Fruit fly (Drosophila melanogaster) whole organism, embryonic: ENCODE results near the gene CG1764.

ENCODE experiments used
- Antp ChIP-seq: fragments of 200-800 bp; sonication (Bioruptor generic); optimal IDR thresholded peaks from 3 replicates; lab custom pipeline; 2016; ENCODE audit warnings: missing biosample characterization, missing genetic modification characterization
- CG10565 ChIP-seq: fragments of 200-800 bp; sonication (Bioruptor generic); optimal IDR thresholded peaks from 3 replicates; lab custom pipeline; 2016; ENCODE audit warnings: missing biosample characterization, mild to moderate bottlenecking, missing genetic modification characterization
- CG11696 ChIP-seq: fragments of 200-800 bp; sonication (Bioruptor generic); IDR thresholded peaks from 2 replicates; pipeline ENCODE4 v1.3.6; 2022; ENCODE audit warnings: missing biosample characterization, missing genetic modification characterization
- CG12299 ChIP-seq: fragments of 200-800 bp; sonication (Bioruptor generic); optimal IDR thresholded peaks from 2 replicates; lab custom pipeline; 2018; ENCODE audit warnings: missing biosample characterization, mild to moderate bottlenecking, missing genetic modification characterization
- CG13123 ChIP-seq: fragments of 200-800 bp; sonication (Bioruptor generic); optimal IDR thresholded peaks from 2 replicates; lab custom pipeline; 2016; ENCODE audit warnings: missing biosample characterization, missing genetic modification characterization
- CG13775 ChIP-seq: fragments of 200-800 bp; sonication (Bioruptor generic); optimal IDR thresholded peaks from 3 replicates; lab custom pipeline; 2017; ENCODE audit warnings: missing biosample characterization, mild to moderate bottlenecking, missing genetic modification characterization
- CG14014 ChIP-seq: fragments of 200-800 bp; sonication (Bioruptor generic); IDR thresholded peaks from 2 replicates; pipeline ENCODE4 v1.3.6; 2022; ENCODE audit warnings: missing biosample characterization, missing genetic modification characterization
- CG15073 ChIP-seq: fragments of 200-800 bp; sonication (Bioruptor generic); optimal IDR thresholded peaks from 2 replicates; lab custom pipeline; 2016; ENCODE audit warnings: missing biosample characterization, missing genetic modification characterization
- CG17802 ChIP-seq: fragments of 200-800 bp; sonication (Bioruptor generic); optimal IDR thresholded peaks from 2 replicates; lab custom pipeline; 2018; ENCODE audit warnings: missing biosample characterization, mild to moderate bottlenecking, missing genetic modification characterization, moderate library complexity
- CG18599 ChIP-seq: fragments of 200-800 bp; sonication (Bioruptor generic); optimal IDR thresholded peaks from 3 replicates; lab custom pipeline; 2017; ENCODE audit warnings: missing biosample characterization, missing genetic modification characterization, mild to moderate bottlenecking, moderate library complexity, missing genetic modification reagents
- CG2129 ChIP-seq: fragments of 200-800 bp; sonication (Bioruptor generic); IDR thresholded peaks from 2 replicates; pipeline ENCODE4 v1.3.6; 2022; ENCODE audit warnings: missing biosample characterization, missing genetic modification characterization; ENCODE audit not compliant: partially characterized antibody
- CG34376 ChIP-seq: fragments of 200-800 bp; sonication (Bioruptor generic); optimal IDR thresholded peaks from 2 replicates; lab custom pipeline; 2018; ENCODE audit warnings: missing biosample characterization, mild to moderate bottlenecking, missing genetic modification characterization
- CG4424 ChIP-seq: fragments of 200-800 bp; sonication (Bioruptor generic); optimal IDR thresholded peaks from 3 replicates; lab custom pipeline; 2016; ENCODE audit warnings: missing biosample characterization, missing genetic modification characterization
- CG6654 ChIP-seq: fragments of 200-800 bp; sonication (Bioruptor generic); optimal IDR thresholded peaks from 2 replicates; lab custom pipeline; 2017; ENCODE audit warnings: missing biosample characterization, mild to moderate bottlenecking, missing genetic modification characterization
- CG6813 ChIP-seq: fragments of 200-800 bp; sonication (Bioruptor generic); optimal IDR thresholded peaks from 2 replicates; lab custom pipeline; 2017; ENCODE audit warnings: missing biosample characterization, missing genetic modification characterization, mild to moderate bottlenecking, moderate library complexity, missing genetic modification reagents
- CG7372 ChIP-seq: fragments of 200-800 bp; sonication (Bioruptor generic); IDR thresholded peaks from 2 replicates; pipeline ENCODE4 v1.3.6; 2022; ENCODE audit warnings: missing biosample characterization, missing genetic modification characterization
- CG7839 ChIP-seq: fragments of 200-800 bp; sonication (Bioruptor generic); optimal IDR thresholded peaks from 3 replicates; lab custom pipeline; 2018; ENCODE audit warnings: missing biosample characterization, mild to moderate bottlenecking, missing genetic modification characterization, moderate library complexity
- CG8290 ChIP-seq, 3 experiments: fragments of 200-800 bp; sonication (Bioruptor generic); optimal IDR thresholded peaks; 2 replicates each; lab custom pipeline; 2016 to 2019; ENCODE audit warnings: missing biosample characterization in 3 of 3, missing genetic modification characterization in 3 of 3, mild to moderate bottlenecking in 2 of 3, moderate library complexity in 1 of 3
- CG8924 ChIP-seq: fragments of 200-800 bp; optimal IDR thresholded peaks from 3 replicates; lab custom pipeline; 2019; ENCODE audit warnings: missing biosample characterization, mild to moderate bottlenecking, missing genetic modification characterization, moderate library complexity
- CG9609 ChIP-seq: fragments of 200-800 bp; sonication (Bioruptor generic); optimal IDR thresholded peaks from 3 replicates; lab custom pipeline; 2016; ENCODE audit warnings: missing biosample characterization, missing genetic modification characterization
- CG9876 ChIP-seq: fragments of 200-800 bp; sonication (Bioruptor generic); optimal IDR thresholded peaks from 2 replicates; lab custom pipeline; 2016; ENCODE audit warnings: missing biosample characterization, missing genetic modification characterization
- CrebB ChIP-seq: fragments of 200-800 bp; sonication (Bioruptor generic); optimal IDR thresholded peaks from 3 replicates; lab custom pipeline; 2018; ENCODE audit warnings: missing biosample characterization, mild to moderate bottlenecking, missing genetic modification characterization
- Dip3 ChIP-seq: fragments of 200-800 bp; sonication (Bioruptor generic); optimal IDR thresholded peaks from 3 replicates; lab custom pipeline; 2016; ENCODE audit warnings: missing biosample characterization, missing genetic modification characterization
- Ets97D ChIP-seq: fragments of 200-800 bp; sonication (Bioruptor generic); optimal IDR thresholded peaks from 3 replicates; lab custom pipeline; 2016; ENCODE audit warnings: missing biosample characterization, missing genetic modification characterization
- Fer1 ChIP-seq: fragments of 200-800 bp; sonication (Bioruptor generic); optimal IDR thresholded peaks from 2 replicates; lab custom pipeline; 2017; ENCODE audit warnings: missing biosample characterization, mild to moderate bottlenecking, missing genetic modification characterization
- HLH4C ChIP-seq: fragments of 200-800 bp; sonication (Bioruptor generic); IDR thresholded peaks from 3 replicates; pipeline ENCODE4 v1.3.6; 2022; ENCODE audit warnings: missing biosample characterization, missing genetic modification characterization; ENCODE audit not compliant: partially characterized antibody
- HLH54F ChIP-seq: fragments of 200-800 bp; sonication (Bioruptor generic); optimal IDR thresholded peaks from 3 replicates; lab custom pipeline; 2016; ENCODE audit warnings: missing biosample characterization, missing genetic modification characterization
- Hey ChIP-seq: fragments of 200-800 bp; sonication (Bioruptor generic); optimal IDR thresholded peaks from 3 replicates; lab custom pipeline; 2018; ENCODE audit warnings: missing biosample characterization, mild to moderate bottlenecking, missing genetic modification characterization
- HmgD ChIP-seq: fragments of 200-800 bp; sonication (Bioruptor generic); optimal IDR thresholded peaks from 3 replicates; lab custom pipeline; 2016; ENCODE audit warnings: missing biosample characterization, missing genetic modification characterization
- HmgZ ChIP-seq: fragments of 200-800 bp; sonication (Bioruptor generic); optimal IDR thresholded peaks from 2 replicates; lab custom pipeline; 2018; ENCODE audit warnings: missing biosample characterization, mild to moderate bottlenecking, missing genetic modification characterization
- Hr3 ChIP-seq: fragments of 200-800 bp; sonication (Bioruptor generic); optimal IDR thresholded peaks from 3 replicates; lab custom pipeline; 2016; ENCODE audit warnings: missing biosample characterization, missing genetic modification characterization
- Lpt ChIP-seq: fragments of >200 bp; optimal IDR thresholded peaks from 2 replicates; lab custom pipeline; 2018; ENCODE audit warnings: missing biosample characterization, missing genetic modification characterization
- ap ChIP-seq: fragments of 200-800 bp; sonication (Bioruptor generic); IDR thresholded peaks from 2 replicates; pipeline ENCODE4 v1.3.6; 2022; ENCODE audit warnings: missing biosample characterization, missing genetic modification characterization
- bcd ChIP-seq: fragments of 200-800 bp; sonication (Bioruptor generic); optimal IDR thresholded peaks from 2 replicates; lab custom pipeline; 2017; ENCODE audit warnings: missing biosample characterization, mild to moderate bottlenecking, missing genetic modification characterization
- cato ChIP-seq: fragments of 200-800 bp; sonication (Bioruptor generic); optimal IDR thresholded peaks from 2 replicates; lab custom pipeline; 2016; ENCODE audit warnings: missing biosample characterization, missing genetic modification characterization, borderline replicate concordance
- eve ChIP-seq, 2 experiments: fragments of >200 bp; optimal IDR thresholded peaks; 2 replicates each; lab custom pipeline; 2017; ENCODE audit warnings: missing biosample characterization in 2 of 2, missing genetic modification characterization in 2 of 2
- ham ChIP-seq: fragments of 200-800 bp; sonication (Bioruptor generic); IDR thresholded peaks from 2 replicates; pipeline ENCODE4 v1.3.6; 2022; ENCODE audit warnings: missing biosample characterization, missing genetic modification characterization
- ind ChIP-seq: fragments of 200-800 bp; sonication (Bioruptor generic); optimal IDR thresholded peaks from 3 replicates; lab custom pipeline; 2016; ENCODE audit warnings: missing biosample characterization, missing genetic modification characterization
- insv ChIP-seq, 2 experiments: fragments of 200-800 bp; sonication (Bioruptor generic); optimal IDR thresholded peaks; 3 replicates each; lab custom pipeline; 2016 to 2018; ENCODE audit warnings: missing biosample characterization in 2 of 2, missing genetic modification characterization in 2 of 2
- lmd ChIP-seq: fragments of 200-800 bp; sonication (Bioruptor generic); IDR thresholded peaks from 2 replicates; pipeline ENCODE4 v1.3.6; 2022; ENCODE audit warnings: missing biosample characterization, missing genetic modification characterization
- mirr ChIP-seq: fragments of 200-800 bp; sonication (Bioruptor generic); optimal IDR thresholded peaks from 3 replicates; lab custom pipeline; 2018; ENCODE audit warnings: missing biosample characterization, mild to moderate bottlenecking, missing genetic modification characterization
- oc ChIP-seq: fragments of 200-800 bp; sonication (Bioruptor generic); optimal IDR thresholded peaks from 2 replicates; lab custom pipeline; 2018; ENCODE audit warnings: missing biosample characterization, mild to moderate bottlenecking, missing genetic modification characterization, moderate library complexity
- pros ChIP-seq: fragments of 200-800 bp; sonication (Bioruptor generic); optimal IDR thresholded peaks from 3 replicates; lab custom pipeline; 2019; ENCODE audit warnings: missing biosample characterization, mild to moderate bottlenecking, missing genetic modification characterization, moderate library complexity
- row ChIP-seq: fragments of 200-800 bp; sonication (Bioruptor generic); IDR thresholded peaks from 3 replicates; pipeline ENCODE4 v1.3.6; 2022; ENCODE audit warnings: missing biosample characterization, missing genetic modification characterization
- seq ChIP-seq: fragments of 200-800 bp; sonication (Bioruptor generic); IDR thresholded peaks from 2 replicates; pipeline ENCODE4 v1.3.6; 2022; ENCODE audit warnings: missing biosample characterization, missing genetic modification characterization
- sob ChIP-seq: fragments of 200-800 bp; sonication (Bioruptor generic); IDR thresholded peaks from 2 replicates; pipeline ENCODE4 v1.3.6; 2022; ENCODE audit warnings: missing biosample characterization, missing genetic modification characterization
- sqz ChIP-seq: fragments of 200-800 bp; sonication (Bioruptor generic); optimal IDR thresholded peaks from 3 replicates; lab custom pipeline; 2018; ENCODE audit warnings: missing biosample characterization, mild to moderate bottlenecking, missing genetic modification characterization
- twi ChIP-seq: fragments of 200-800 bp; optimal IDR thresholded peaks from 2 replicates; lab custom pipeline; 2019; ENCODE audit warnings: missing biosample characterization, mild to moderate bottlenecking, missing genetic modification characterization, moderate library complexity
- vfl ChIP-seq: fragments of 200-800 bp; sonication (Bioruptor generic); optimal IDR thresholded peaks from 2 replicates; lab custom pipeline; 2016; ENCODE audit warnings: missing biosample characterization, missing genetic modification characterization
- z ChIP-seq: fragments of 200-800 bp; sonication (Bioruptor generic); IDR thresholded peaks from 3 replicates; pipeline ENCODE4 v1.3.6; 2022; ENCODE audit warnings: missing biosample characterization, missing genetic modification characterization
- zf30C ChIP-seq: fragments of 200-800 bp; sonication (Bioruptor generic); optimal IDR thresholded peaks from 3 replicates; lab custom pipeline; 2018; ENCODE audit warnings: missing biosample characterization, mild to moderate bottlenecking, missing genetic modification characterization

CG1764 gene

dm6 chrX:13278468-13278982 lies 23.7 kb downstream of the CG1764 start (continued):
- TF ChIP-seq CG7839 (tag; lab: Kevin White, UChicago): no peak
- peak; percentile 65; the same call in 1 of the 3 replicates for TF ChIP-seq z
- no peak for TF ChIP-seq Antp (GFP tag; lab: Kevin White, UChicago)
- no peak for TF ChIP-seq lmd
- TF ChIP-seq bcd: no peak
- TF ChIP-seq insv (GFP tag; optimal IDR thresholded peaks at IDR 0.05; lab: Kevin White, UChicago): peak in 1 of 2 experiments; percentile 61
- no peak for TF ChIP-seq CG14014 (GFP tag; lab: Robert Waterston, UW)
- TF ChIP-seq CG10565 (GFP tag; lab: Kevin White, UChicago): no peak
- TF ChIP-seq CG8290 (GFP tag; optimal IDR thresholded peaks at IDR 0.05; lab: Kevin White, UChicago): no peak
- TF ChIP-seq CG8290 (tag; optimal IDR thresholded peaks at IDR 0.05; lab: Kevin White, UChicago): peak in 1 of 2 experiments; percentile 25
- TF ChIP-seq Hr3 (GFP tag; lab: Kevin White, UChicago): no peak
- TF ChIP-seq HLH4C (GFP tag; lab: Robert Waterston, UW): 0 out of 3 replicates have a peak, but pooled peaks have one; percentile 7
- no peak for TF ChIP-seq ap (GFP tag; lab: Robert Waterston, UW)
- TF ChIP-seq CG13123 (GFP tag; lab: Kevin White, UChicago): no peak
- TF ChIP-seq HmgD (GFP tag; lab: Kevin White, UChicago): no peak
- no peak for TF ChIP-seq CG2129 (GFP tag; lab: Robert Waterston, UW)
- no peak for TF ChIP-seq Ets97D (GFP tag; lab: Kevin White, UChicago)
- no peak for TF ChIP-seq zf30C (GFP tag; lab: Kevin White, UChicago)
- peak; percentile 29 for TF ChIP-seq mirr
- peak; percentile 49 for TF ChIP-seq CG34376 (GFP tag; lab: Kevin White, UChicago)
- no peak for TF ChIP-seq oc (tag; lab: Kevin White, UChicago)
- TF ChIP-seq CG6813 (GFP tag; lab: Kevin White, UChicago): no peak
- peak; percentile 12; the same call in 1 of the 3 replicates for TF ChIP-seq row (GFP tag; lab: Robert Waterston, UW)
- no peak for TF ChIP-seq CG12299 (tag; lab: Kevin White, UChicago)
- no peak for TF ChIP-seq ham
- no peak for TF ChIP-seq CG9876 (GFP tag; lab: Kevin White, UChicago)
- no peak for TF ChIP-seq CG4424 (GFP tag; lab: Kevin White, UChicago)
- TF ChIP-seq CG8924 (tag; lab: Kevin White, UChicago): no peak
- TF ChIP-seq CG7372: no peak
- TF ChIP-seq CG9609 (GFP tag; lab: Kevin White, UChicago): no peak
- peak; percentile 71 for TF ChIP-seq sqz (GFP tag; lab: Kevin White, UChicago)
- TF ChIP-seq Lpt: no peak
- TF ChIP-seq HmgZ: no peak
- TF ChIP-seq Fer1 (GFP tag; lab: Kevin White, UChicago): peak; percentile 30
- no peak for TF ChIP-seq HLH54F (GFP tag; lab: Kevin White, UChicago)
- peak; percentile 3 for TF ChIP-seq CG18599 (GFP tag; lab: Kevin White, UChicago)
- TF ChIP-seq sob (GFP tag; lab: Robert Waterston, UW): no peak
- TF ChIP-seq CG6654 (GFP tag; lab: Kevin White, UChicago): no peak
- no peak for TF ChIP-seq CG13775
- no peak for TF ChIP-seq cato (GFP tag; lab: Kevin White, UChicago)
- no peak for TF ChIP-seq ind (GFP tag; lab: Kevin White, UChicago)
- TF ChIP-seq pros: peak; percentile 30
- no peak for TF ChIP-seq CG15073 (GFP tag; lab: Kevin White, UChicago)
- TF ChIP-seq CG17802 (tag; lab: Kevin White, UChicago): no peak
- no peak for TF ChIP-seq CrebB (tag; lab: Kevin White, UChicago)
- no peak for TF ChIP-seq Hey (tag; lab: Kevin White, UChicago)
- TF ChIP-seq eve (GFP tag; optimal IDR thresholded peaks at IDR 0.05; lab: Kevin White, UChicago): no peak
- no peak for TF ChIP-seq Dip3 (GFP tag; lab: Kevin White, UChicago)
- TF ChIP-seq CG11696: peak; percentile 39
- TF ChIP-seq seq (GFP tag; lab: Robert Waterston, UW): no peak
- TF ChIP-seq twi: no peak
- no peak for TF ChIP-seq vfl (GFP tag; lab: Kevin White, UChicago)
